Worm (Caenorhabditis elegans) whole organism, L3 larva: ENCODE results near the gene unc-71.

Source experiments
- R02D3.7 ChIP-seq: fragments of 150-350 bp; optimal IDR thresholded peaks from 2 replicates; lab custom pipeline; 2014; ENCODE audit warnings: missing biosample characterization, missing genetic modification characterization
- ZK546.5 ChIP-seq: sonication (generic microtip); optimal IDR thresholded peaks from 2 replicates; lab custom pipeline; 2017; ENCODE audit warnings: missing biosample characterization, missing genetic modification characterization
- elt-3 ChIP-seq, 3 experiments: fragments of 150-350 bp in 1 of 3; sonication (generic microtip) in 2 of 3; optimal IDR thresholded peaks; 2 replicates in 2 of 3; 4 replicates in 1 of 3; lab custom pipeline; 2014 to 2017; ENCODE audit warnings: missing biosample characterization in 3 of 3, missing genetic modification characterization in 3 of 3
- fkh-10 ChIP-seq: sonication (generic microtip); optimal IDR thresholded peaks from 2 replicates; lab custom pipeline; 2017; ENCODE audit warnings: missing biosample characterization, missing genetic modification reagents, missing genetic modification characterization
- mdl-1 ChIP-seq: fragments of 150-350 bp; optimal IDR thresholded peaks from 2 replicates; lab custom pipeline; 2014; ENCODE audit warnings: missing biosample characterization, missing genetic modification characterization
- nhr-11 ChIP-seq: fragments of 150-350 bp; optimal IDR thresholded peaks from 2 replicates; lab custom pipeline; 2014; ENCODE audit warnings: missing biosample characterization, missing genetic modification characterization
- nhr-77 ChIP-seq: fragments of 150-350 bp; optimal IDR thresholded peaks from 2 replicates; lab custom pipeline; 2014; ENCODE audit warnings: missing biosample characterization, missing genetic modification characterization
- pqm-1 ChIP-seq: fragments of 150-350 bp; optimal IDR thresholded peaks from 2 replicates; lab custom pipeline; 2017; ENCODE audit warnings: missing biosample characterization, missing genetic modification characterization, inconsistent platforms
- unc-62 ChIP-seq: fragments of 150-350 bp; sonication (generic microtip); optimal IDR thresholded peaks from 4 replicates; lab custom pipeline; 2014; ENCODE audit warnings: missing biosample characterization, missing genetic modification reagents, missing genetic modification characterization
- zag-1 ChIP-seq: fragments of 150-350 bp; optimal IDR thresholded peaks from 2 replicates; lab custom pipeline; 2014; ENCODE audit warnings: missing biosample characterization, missing genetic modification characterization
- ztf-4 ChIP-seq: fragments of 150-350 bp; optimal IDR thresholded peaks from 2 replicates; lab custom pipeline; 2014; ENCODE audit warnings: missing biosample characterization, missing genetic modification characterization

- TF ChIP-seq zag-1 (tag; lab: Kevin White, UChicago) (peak; percentile 11), nhr-11 (tag; lab: Kevin White, UChicago) (no peak), pqm-1 (tag; lab: Kevin White, UChicago) (peak; percentile 20), nhr-77 (tag; lab: Kevin White, UChicago) (peak; percentile 14), mdl-1 (tag; lab: Kevin White, UChicago) (no peak), ztf-4 (tag; lab: Kevin White, UChicago) (no peak), ZK546.5 (tag; lab: Kevin White, UChicago) (no peak), unc-62 (GFP tag; lab: Kevin White, UChicago) (no peak), elt-3 (tag; optimal IDR thresholded peaks at IDR 0.05; lab: Kevin White, UChicago) (no peak), R02D3.7 (peak; percentile 83), fkh-10 (GFP tag; lab: Kevin White, UChicago) (peak; percentile 21)
Observed at ce11 chrIII:12874606-12875066, 16.9 kb downstream of the unc-71 start, which contains the start of the genes mrg-1 and spcs-2.
